Fruit fly (Drosophila melanogaster): Measurements from ENCODE around the gene CG34175.
A peak's percentile ranks its signal among the peaks of the same experiment; 100 is the strongest.

CG34175 gene

dm6 chr2L:3376684-3377086 is 21.1 kb upstream of the CG34175 start, which contains the start of the genes CG9662 and Ptpa (continued):
- TF ChIP-seq CG2199 (GFP tag; IDR thresholded peaks at IDR 0.05), result no peak
- TF ChIP-seq Mes4 (GFP tag; optimal IDR thresholded peaks at IDR 0.05), result peak; percentile 69
- no peak for TF ChIP-seq Poxn (GFP tag; IDR thresholded peaks at IDR 0.05)
- TF ChIP-seq CG43689 (GFP tag; IDR thresholded peaks at IDR 0.05), result no peak
- peak; percentile 70; the same call in 1 of the 2 replicates for TF ChIP-seq Taf1 (GFP tag; IDR thresholded peaks at IDR 0.05)
- peak; percentile 71 for TF ChIP-seq dmrt99B (tag; optimal IDR thresholded peaks at IDR 0.05)
- peak; percentile 92 for TF ChIP-seq Abd-B (GFP tag; optimal IDR thresholded peaks at IDR 0.05)
- TF ChIP-seq nerfin-1 (tag; optimal IDR thresholded peaks at IDR 0.05), result no peak
- peak; percentile 93 for TF ChIP-seq CG13287 (GFP tag; IDR thresholded peaks at IDR 0.05; ENCODE audit: partially characterized antibody)
- TF ChIP-seq CG32532 (GFP tag; IDR thresholded peaks at IDR 0.05), result peak; percentile 80
- peak; percentile 92 for TF ChIP-seq sisA (GFP tag; IDR thresholded peaks at IDR 0.05)
- TF ChIP-seq chn (GFP tag; optimal IDR thresholded peaks at IDR 0.05), result peak; percentile 88
- no peak for TF ChIP-seq CG10321 (GFP tag; IDR thresholded peaks at IDR 0.05)
- TF ChIP-seq gfzf (GFP tag; optimal IDR thresholded peaks at IDR 0.05), result peak; percentile 59
- no peak for TF ChIP-seq kah (GFP tag; optimal IDR thresholded peaks at IDR 0.05)
- TF ChIP-seq lola (GFP tag; optimal IDR thresholded peaks at IDR 0.05), result peak in 2 of 3 experiments; percentile 67 to 70
- peak; percentile 84 for TF ChIP-seq Dad (GFP tag; optimal IDR thresholded peaks at IDR 0.05)
- peak; percentile 41 for TF ChIP-seq CG31388 (GFP tag; optimal IDR thresholded peaks at IDR 0.05)
- peak; percentile 82 for TF ChIP-seq sob (GFP tag; IDR thresholded peaks at IDR 0.05)
- TF ChIP-seq z (GFP tag; IDR thresholded peaks at IDR 0.05), result no peak
- peak; percentile 90 for TF ChIP-seq ranshi (GFP tag; IDR thresholded peaks at IDR 0.05)
- TF ChIP-seq CG3726 (GFP tag; IDR thresholded peaks at IDR 0.05), result peak; percentile 67; the same call in 2 of the 3 replicates
- TF ChIP-seq ac (GFP tag; optimal IDR thresholded peaks at IDR 0.05), result no peak
- no peak for TF ChIP-seq Blimp-1 (GFP tag; optimal IDR thresholded peaks at IDR 0.05)
- peak; percentile 23 for TF ChIP-seq CG13296 (GFP tag; optimal IDR thresholded peaks at IDR 0.05)
- TF ChIP-seq CG15269 (tag; optimal IDR thresholded peaks at IDR 0.05), result peak; percentile 75
- TF ChIP-seq CG11560 (tag; IDR thresholded peaks at IDR 0.05), result peak; percentile 68; the same call in 2 of the 3 replicates
- peak; percentile 94 for TF ChIP-seq Dll (GFP tag; IDR thresholded peaks at IDR 0.05; ENCODE audit: partially characterized antibody)
- TF ChIP-seq dan (GFP tag; IDR thresholded peaks at IDR 0.05), result peak; percentile 72
- peak; percentile 81 for TF ChIP-seq CG4424 (GFP tag; optimal IDR thresholded peaks at IDR 0.05)
- TF ChIP-seq ro (GFP tag; IDR thresholded peaks at IDR 0.05), result peak; percentile 39; the same call in 1 of the 2 replicates
- TF ChIP-seq run (tag; optimal IDR thresholded peaks at IDR 0.05), result no peak
- TF ChIP-seq sqz (GFP tag; optimal IDR thresholded peaks at IDR 0.05), result no peak
- peak; percentile 80 for TF ChIP-seq Ada2b (GFP tag; IDR thresholded peaks at IDR 0.05)
- peak; percentile 50 for TF ChIP-seq seq (GFP tag; IDR thresholded peaks at IDR 0.05)
- peak; percentile 76 for TF ChIP-seq CG1792 (GFP tag; optimal IDR thresholded peaks at IDR 0.05)
- no peak for TF ChIP-seq D (optimal IDR thresholded peaks at IDR 0.05)
- TF ChIP-seq D (GFP tag; optimal IDR thresholded peaks at IDR 0.05), result peak; percentile 59
- TF ChIP-seq CG3847 (GFP tag; IDR thresholded peaks at IDR 0.05), result peak; percentile 90
- TF ChIP-seq fu2 (GFP tag; optimal IDR thresholded peaks at IDR 0.05), result peak; percentile 80
- peak; percentile 10 for TF ChIP-seq Hey (tag; optimal IDR thresholded peaks at IDR 0.05)
- TF ChIP-seq CG6272 (GFP tag; IDR thresholded peaks at IDR 0.05), result peak; percentile 87
- peak; percentile 77 for TF ChIP-seq Xrp1 (GFP tag; IDR thresholded peaks at IDR 0.05)
- no peak for TF ChIP-seq CG10565 (GFP tag; optimal IDR thresholded peaks at IDR 0.05)
- TF ChIP-seq vvl (GFP tag; IDR thresholded peaks at IDR 0.05), result peak; percentile 64
- TF ChIP-seq Camta (GFP tag; optimal IDR thresholded peaks at IDR 0.05), result peak; percentile 75
- peak; percentile 80 for TF ChIP-seq Ets97D (GFP tag; optimal IDR thresholded peaks at IDR 0.05)
- TF ChIP-seq MBD-R2 (GFP tag; IDR thresholded peaks at IDR 0.05), result peak; percentile 98
- TF ChIP-seq hkb (optimal IDR thresholded peaks at IDR 0.05), result peak; percentile 79
- peak; percentile 70 for TF ChIP-seq hkb (GFP tag; IDR thresholded peaks at IDR 0.05)
- peak; percentile 82 for TF ChIP-seq CG7786 (GFP tag; optimal IDR thresholded peaks at IDR 0.05)
- TF ChIP-seq Trl (optimal IDR thresholded peaks at IDR 0.05), result no peak
- peak; percentile 87 for TF ChIP-seq Trl (GFP tag; optimal IDR thresholded peaks at IDR 0.05)
